Fruit fly (Drosophila melanogaster): ENCODE measurements around the gene ppk31.

Gene ppk31

DNA sequence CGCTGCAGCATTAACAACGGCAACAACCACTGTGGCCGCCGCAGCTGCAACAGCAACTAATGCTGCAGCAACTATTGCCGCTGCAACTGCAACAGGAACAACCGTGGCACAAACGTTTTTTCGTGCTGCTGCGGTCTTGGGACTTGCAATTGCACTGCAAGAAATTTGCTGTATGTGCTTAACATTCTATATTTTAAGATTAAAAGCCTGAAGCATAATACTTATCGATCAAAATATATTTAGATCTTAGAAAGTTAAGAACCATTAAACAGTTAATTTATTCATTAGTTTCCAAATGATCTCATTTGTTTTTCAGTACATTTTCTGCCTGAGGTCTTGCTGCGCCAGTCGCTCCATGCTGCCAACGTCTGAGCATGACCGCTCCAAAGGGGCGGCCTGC lies 18.1 kb downstream of the ppk31 start:
- TF ChIP-seq dl (GFP tag; optimal IDR thresholded peaks at IDR 0.05; ENCODE audit: insufficient read depth in 1 of 2, partially characterized antibody in 2 of 2), result no peak
- TF ChIP-seq sage (GFP tag; optimal IDR thresholded peaks at IDR 0.05), result no peak
- TF ChIP-seq Abd-B (GFP tag; optimal IDR thresholded peaks at IDR 0.05), result no peak

dm6 chr3R:27185933-27186571 lies 23.1 kb downstream of the ppk31 start:
- peak; percentile 88 for TF ChIP-seq woc (GFP tag; optimal IDR thresholded peaks at IDR 0.05)
- TF ChIP-seq HLH106 (tag; optimal IDR thresholded peaks at IDR 0.05), result peak; percentile 35
- peak in 1 of 2 experiments; percentile 60 for TF ChIP-seq foxo (GFP tag; optimal IDR thresholded peaks at IDR 0.05)
- no peak for TF ChIP-seq dsf (GFP tag; optimal IDR thresholded peaks at IDR 0.05; ENCODE audit: borderline replicate concordance)
- TF ChIP-seq dl (GFP tag; optimal IDR thresholded peaks at IDR 0.05; ENCODE audit: insufficient read depth in 1 of 2, partially characterized antibody in 2 of 2), result no peak
- TF ChIP-seq br (GFP tag; optimal IDR thresholded peaks at IDR 0.05), result peak; percentile 28
- no peak for TF ChIP-seq sage (GFP tag; optimal IDR thresholded peaks at IDR 0.05)
- TF ChIP-seq Rel (GFP tag; optimal IDR thresholded peaks at IDR 0.05), result no peak
- peak; percentile 21 for TF ChIP-seq Rel (tag; optimal IDR thresholded peaks at IDR 0.05)
- TF ChIP-seq Hnf4 (GFP tag; optimal IDR thresholded peaks at IDR 0.05), result peak; percentile 25
- TF ChIP-seq Sp1 (GFP tag; optimal IDR thresholded peaks at IDR 0.05), result peak; percentile 2
- peak; percentile 63 for TF ChIP-seq h (GFP tag; optimal IDR thresholded peaks at IDR 0.05)
- no peak for TF ChIP-seq GATAd (GFP tag; optimal IDR thresholded peaks at IDR 0.05)
- peak; percentile 3 for TF ChIP-seq brk (GFP tag; optimal IDR thresholded peaks at IDR 0.05)
- TF ChIP-seq dmrt93B (GFP tag; optimal IDR thresholded peaks at IDR 0.05), result no peak
- no peak for TF ChIP-seq pan (optimal IDR thresholded peaks at IDR 0.05)
- TF ChIP-seq rgr (GFP tag; optimal IDR thresholded peaks at IDR 0.05), result peak; percentile 21
- TF ChIP-seq Dif (GFP tag; optimal IDR thresholded peaks at IDR 0.05; ENCODE audit: partially characterized antibody), result peak; percentile 52
- TF ChIP-seq fru (GFP tag; optimal IDR thresholded peaks at IDR 0.05), result peak; percentile 72
- TF ChIP-seq ey (GFP tag; optimal IDR thresholded peaks at IDR 0.05), result peak; percentile 37
- peak; percentile 96 for TF ChIP-seq Jra (GFP tag; optimal IDR thresholded peaks at IDR 0.05)
- TF ChIP-seq psq (GFP tag; optimal IDR thresholded peaks at IDR 0.05), result peak; percentile 39
- TF ChIP-seq CG32264 (GFP tag; optimal IDR thresholded peaks at IDR 0.05), result peak; percentile 27

- no peak for TF ChIP-seq dsf (GFP tag; optimal IDR thresholded peaks at IDR 0.05; ENCODE audit: borderline replicate concordance)
- no peak for TF ChIP-seq fru (GFP tag; optimal IDR thresholded peaks at IDR 0.05)
Observed at dm6 chr3R:27186849-27187248, 23.9 kb downstream of the ppk31 start.

DNA sequence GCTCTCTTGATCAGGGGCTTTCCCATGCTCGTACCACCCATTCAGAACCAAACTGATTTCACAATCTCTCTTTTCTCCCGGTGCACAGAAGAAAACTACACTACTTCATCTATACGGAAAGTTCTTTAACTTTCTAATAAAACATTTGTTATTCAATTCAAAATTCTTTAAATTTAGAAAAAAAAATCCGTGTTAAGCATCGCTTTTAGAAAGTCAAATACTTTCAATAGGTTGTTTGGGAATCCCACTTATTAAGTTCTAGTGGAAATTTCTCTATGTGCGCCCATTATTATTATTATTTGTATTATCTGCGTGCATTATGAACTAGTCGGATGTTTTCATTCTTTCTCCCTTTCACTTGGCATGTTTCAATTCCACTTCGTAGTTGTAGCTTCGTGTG lies 30.2 kb downstream of the ppk31 start:
- no peak for TF ChIP-seq Mio (GFP tag; optimal IDR thresholded peaks at IDR 0.05)
- no peak for TF ChIP-seq jim (GFP tag; optimal IDR thresholded peaks at IDR 0.05)
- no peak for TF ChIP-seq Hr83 (GFP tag; optimal IDR thresholded peaks at IDR 0.05; ENCODE audit: poor library complexity, severe bottlenecking)
- no peak for TF ChIP-seq CG9705 (GFP tag; optimal IDR thresholded peaks at IDR 0.05)
- no peak for TF ChIP-seq Dif (GFP tag; optimal IDR thresholded peaks at IDR 0.05; ENCODE audit: partially characterized antibody)
- TF ChIP-seq woc (GFP tag; optimal IDR thresholded peaks at IDR 0.05), result no peak
- no peak for TF ChIP-seq Vsx2 (GFP tag; optimal IDR thresholded peaks at IDR 0.05; ENCODE audit: partially characterized antibody)
- no peak for TF ChIP-seq HLH106 (tag; optimal IDR thresholded peaks at IDR 0.05)
- TF ChIP-seq Abd-B (GFP tag; optimal IDR thresholded peaks at IDR 0.05), result no peak
- no peak for TF ChIP-seq dmrt93B (GFP tag; optimal IDR thresholded peaks at IDR 0.05)
- no peak for TF ChIP-seq N (GFP tag; optimal IDR thresholded peaks at IDR 0.05)
- TF ChIP-seq brk (GFP tag; optimal IDR thresholded peaks at IDR 0.05), result no peak

DNA sequence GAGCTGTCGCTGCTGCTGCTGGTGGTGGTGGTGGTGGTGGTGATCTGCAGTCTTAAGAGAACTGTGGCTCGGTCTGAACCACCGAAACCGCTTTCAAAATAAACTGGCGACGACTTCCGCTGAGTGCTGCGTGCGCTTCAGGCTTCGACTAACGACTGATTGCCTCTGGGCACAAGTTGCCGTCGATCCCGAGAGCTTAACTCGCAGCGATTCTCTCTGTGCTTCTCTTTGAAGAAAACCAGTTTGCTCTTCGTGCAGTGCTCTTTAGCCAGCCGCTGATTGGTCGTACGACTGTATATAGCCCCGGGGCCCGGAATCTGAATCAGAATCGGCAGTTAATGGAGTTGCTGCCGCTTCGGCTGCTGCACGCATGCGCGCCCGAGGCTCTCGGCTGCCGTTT lies 31.2 kb downstream of the ppk31 start, which contains the start of gene Ser:
Gene Ser (minus strand): TSS at position 162 of the 400 bp plus-strand sequence.
- TF ChIP-seq Abd-B (GFP tag; optimal IDR thresholded peaks at IDR 0.05) (no peak), dmrt93B (GFP tag; optimal IDR thresholded peaks at IDR 0.05) (no peak), Sp1 (GFP tag; optimal IDR thresholded peaks at IDR 0.05) (no peak), br (GFP tag; optimal IDR thresholded peaks at IDR 0.05) (peak; percentile 4), CrebA (GFP tag; optimal IDR thresholded peaks at IDR 0.05; ENCODE audit: borderline replicate concordance) (no peak), fru (GFP tag; optimal IDR thresholded peaks at IDR 0.05) (peak; percentile 34), dl (GFP tag; optimal IDR thresholded peaks at IDR 0.05; ENCODE audit: insufficient read depth in 1 of 2, partially characterized antibody in 2 of 2) (peak; percentile 65 to 68), jim (GFP tag; optimal IDR thresholded peaks at IDR 0.05) (no peak), foxo (GFP tag; optimal IDR thresholded peaks at IDR 0.05) (no peak), sv (GFP tag; optimal IDR thresholded peaks at IDR 0.05) (no peak), Dfd (GFP tag; optimal IDR thresholded peaks at IDR 0.05) (peak; percentile 19), Dif (GFP tag; optimal IDR thresholded peaks at IDR 0.05; ENCODE audit: partially characterized antibody) (peak; percentile 66), h (GFP tag; optimal IDR thresholded peaks at IDR 0.05) (peak; percentile 4), OdsH (GFP tag; optimal IDR thresholded peaks at IDR 0.05) (peak; percentile 24), psq (GFP tag; optimal IDR thresholded peaks at IDR 0.05) (peak; percentile 5), Hr83 (GFP tag; optimal IDR thresholded peaks at IDR 0.05; ENCODE audit: poor library complexity, severe bottlenecking) (peak; percentile 17)

Data from whole organism, wandering third instar larva.